Fruit fly (Drosophila melanogaster) whole organism, embryonic: ENCODE measurements around the gene Pif1B.

Experiments
- Asciz ChIP-seq: fragments of 200-800 bp; sonication (Bioruptor generic); optimal IDR thresholded peaks from 2 replicates; lab custom pipeline; 2017; ENCODE audit warnings: missing biosample characterization, mild to moderate bottlenecking, missing genetic modification characterization, missing genetic modification reagents
- CG10366 ChIP-seq: fragments of 200-800 bp; sonication (Bioruptor generic); IDR thresholded peaks from 2 replicates; pipeline ENCODE4 v1.3.6; 2022; ENCODE audit warnings: missing biosample characterization, missing genetic modification characterization
- CG10431 ChIP-seq: fragments of 200-800 bp; sonication (Bioruptor generic); optimal IDR thresholded peaks from 3 replicates; lab custom pipeline; 2018; ENCODE audit warnings: missing biosample characterization, mild to moderate bottlenecking, missing genetic modification characterization
- CG11085 ChIP-seq: fragments of 200-800 bp; sonication (Bioruptor generic); IDR thresholded peaks from 2 replicates; pipeline ENCODE4 v1.3.6; 2022; ENCODE audit warnings: missing biosample characterization, missing genetic modification characterization
- CG11695 ChIP-seq: fragments of 200-800 bp; sonication (Bioruptor generic); IDR thresholded peaks from 3 replicates; pipeline ENCODE4 v1.3.6; 2022; ENCODE audit warnings: missing biosample characterization, missing genetic modification characterization
- CG12942 ChIP-seq: fragments of 200-800 bp; sonication (Bioruptor generic); optimal IDR thresholded peaks from 3 replicates; lab custom pipeline; 2016; ENCODE audit warnings: missing biosample characterization, missing genetic modification characterization
- CG13624 ChIP-seq: fragments of 200-800 bp; sonication (Bioruptor generic); optimal IDR thresholded peaks from 2 replicates; lab custom pipeline; 2016; ENCODE audit warnings: missing biosample characterization, missing genetic modification characterization
- CG13775 ChIP-seq: fragments of 200-800 bp; sonication (Bioruptor generic); optimal IDR thresholded peaks from 3 replicates; lab custom pipeline; 2017; ENCODE audit warnings: missing biosample characterization, mild to moderate bottlenecking, missing genetic modification characterization
- CG14860 ChIP-seq: fragments of 200-800 bp; sonication (Bioruptor generic); IDR thresholded peaks from 3 replicates; pipeline ENCODE4 v1.3.6; 2022; ENCODE audit warnings: missing biosample characterization, missing genetic modification characterization; ENCODE audit not compliant: partially characterized antibody
- CG15073 ChIP-seq: fragments of 200-800 bp; sonication (Bioruptor generic); optimal IDR thresholded peaks from 2 replicates; lab custom pipeline; 2016; ENCODE audit warnings: missing biosample characterization, missing genetic modification characterization
- CG1647 ChIP-seq: fragments of 200-800 bp; sonication (Bioruptor generic); optimal IDR thresholded peaks from 3 replicates; lab custom pipeline; 2016; ENCODE audit warnings: missing biosample characterization, missing genetic modification characterization
- CG18599 ChIP-seq: fragments of 200-800 bp; sonication (Bioruptor generic); optimal IDR thresholded peaks from 3 replicates; lab custom pipeline; 2017; ENCODE audit warnings: missing biosample characterization, missing genetic modification characterization, mild to moderate bottlenecking, moderate library complexity, missing genetic modification reagents
- CG2199 ChIP-seq: fragments of 200-800 bp; sonication (Bioruptor generic); IDR thresholded peaks from 3 replicates; pipeline ENCODE4 v1.3.6; 2022; ENCODE audit warnings: missing biosample characterization, missing genetic modification characterization
- CG30020 ChIP-seq: fragments of 200-800 bp; optimal IDR thresholded peaks from 2 replicates; lab custom pipeline; 2019; ENCODE audit warnings: missing biosample characterization, mild to moderate bottlenecking, missing genetic modification characterization, moderate library complexity
- CG3281 ChIP-seq: fragments of 200-800 bp; sonication (Bioruptor generic); optimal IDR thresholded peaks from 3 replicates; lab custom pipeline; 2017; ENCODE audit warnings: missing biosample characterization, mild to moderate bottlenecking, missing genetic modification characterization
- CG3847 ChIP-seq: fragments of 200-800 bp; sonication (Bioruptor generic); IDR thresholded peaks from 2 replicates; pipeline ENCODE4 v1.3.6; 2022; ENCODE audit warnings: missing biosample characterization, missing genetic modification characterization
- CG6175 ChIP-seq: fragments of 200-800 bp; sonication (Bioruptor generic); IDR thresholded peaks from 3 replicates; pipeline ENCODE4 v1.3.6; 2022; ENCODE audit warnings: missing biosample characterization, missing genetic modification characterization
- CG9797 ChIP-seq: fragments of 200-800 bp; sonication (Bioruptor generic); optimal IDR thresholded peaks from 3 replicates; lab custom pipeline; 2018; ENCODE audit warnings: missing biosample characterization, mild to moderate bottlenecking, missing genetic modification characterization
- CG9817 ChIP-seq: fragments of 200-800 bp; sonication (Bioruptor generic); optimal IDR thresholded peaks from 2 replicates; lab custom pipeline; 2018; ENCODE audit warnings: missing biosample characterization, mild to moderate bottlenecking, missing genetic modification characterization, moderate library complexity
- Dp ChIP-seq: fragments of 200-800 bp; sonication (Bioruptor generic); optimal IDR thresholded peaks from 2 replicates; lab custom pipeline; 2018; ENCODE audit warnings: missing biosample characterization, mild to moderate bottlenecking, missing genetic modification characterization, moderate library complexity
- Elba2 ChIP-seq: fragments of 200-800 bp; sonication (Bioruptor generic); optimal IDR thresholded peaks from 3 replicates; lab custom pipeline; 2016; ENCODE audit warnings: missing biosample characterization, missing genetic modification characterization
- H15 ChIP-seq: fragments of 200-800 bp; sonication (Bioruptor generic); IDR thresholded peaks from 3 replicates; pipeline ENCODE4 v1.3.6; 2022; ENCODE audit warnings: missing biosample characterization, missing genetic modification characterization
- H2.0 ChIP-seq: fragments of 200-800 bp; sonication (Bioruptor generic); IDR thresholded peaks from 2 replicates; pipeline ENCODE4 v1.3.6; 2022; ENCODE audit warnings: missing biosample characterization, missing genetic modification characterization
- HLH4C ChIP-seq: fragments of 200-800 bp; sonication (Bioruptor generic); IDR thresholded peaks from 3 replicates; pipeline ENCODE4 v1.3.6; 2022; ENCODE audit warnings: missing biosample characterization, missing genetic modification characterization; ENCODE audit not compliant: partially characterized antibody
- HmgD ChIP-seq: fragments of 200-800 bp; sonication (Bioruptor generic); optimal IDR thresholded peaks from 3 replicates; lab custom pipeline; 2016; ENCODE audit warnings: missing biosample characterization, missing genetic modification characterization
- Hr3 ChIP-seq: fragments of 200-800 bp; sonication (Bioruptor generic); optimal IDR thresholded peaks from 3 replicates; lab custom pipeline; 2016; ENCODE audit warnings: missing biosample characterization, missing genetic modification characterization
- Mad ChIP-seq: fragments of 200-800 bp; sonication (Bioruptor generic); optimal IDR thresholded peaks from 2 replicates; lab custom pipeline; 2016; ENCODE audit warnings: missing biosample characterization, missing genetic modification characterization
- Rfx ChIP-seq: fragments of 200-800 bp; sonication (Bioruptor generic); IDR thresholded peaks from 2 replicates; pipeline ENCODE4 v1.3.6; 2022; ENCODE audit warnings: missing biosample characterization, missing genetic modification characterization
- bowl ChIP-seq: fragments of 200-800 bp; sonication (Bioruptor generic); IDR thresholded peaks from 2 replicates; pipeline ENCODE4 v1.3.6; 2022; ENCODE audit warnings: missing biosample characterization, missing genetic modification characterization
- cg ChIP-seq: fragments of 200-800 bp; sonication (Bioruptor generic); optimal IDR thresholded peaks from 3 replicates; lab custom pipeline; 2019; ENCODE audit warnings: missing biosample characterization, mild to moderate bottlenecking, missing genetic modification characterization, moderate library complexity
- ci ChIP-seq: fragments of 200-800 bp; sonication (Bioruptor generic); IDR thresholded peaks from 3 replicates; pipeline ENCODE4 v1.3.6; 2022; ENCODE audit warnings: missing biosample characterization, missing genetic modification characterization
- corto ChIP-seq: fragments of 200-800 bp; sonication (Bioruptor generic); optimal IDR thresholded peaks from 2 replicates; lab custom pipeline; 2016; ENCODE audit warnings: missing biosample characterization, mild to moderate bottlenecking, missing genetic modification characterization, moderate library complexity
- fd3F ChIP-seq: fragments of 200-800 bp; sonication (Bioruptor generic); optimal IDR thresholded peaks from 2 replicates; lab custom pipeline; 2018; ENCODE audit warnings: missing biosample characterization, mild to moderate bottlenecking, missing genetic modification characterization, moderate library complexity
- grau ChIP-seq: fragments of 200-800 bp; optimal IDR thresholded peaks from 3 replicates; lab custom pipeline; 2019; ENCODE audit warnings: missing biosample characterization, mild to moderate bottlenecking, missing genetic modification characterization, moderate library complexity
- hth ChIP-seq: fragments of >200 bp; optimal IDR thresholded peaks from 2 replicates; lab custom pipeline; 2017; ENCODE audit warnings: inconsistent platforms
- kah ChIP-seq: fragments of 200-800 bp; sonication (Bioruptor generic); optimal IDR thresholded peaks from 2 replicates; lab custom pipeline; 2018; ENCODE audit warnings: missing biosample characterization, mild to moderate bottlenecking, missing genetic modification characterization
- knrl ChIP-seq: fragments of 200-800 bp; sonication (Bioruptor generic); IDR thresholded peaks from 3 replicates; pipeline ENCODE4 v1.3.6; 2022; ENCODE audit warnings: missing biosample characterization, missing genetic modification characterization; ENCODE audit not compliant: partially characterized antibody
- lilli ChIP-seq: fragments of 200-800 bp; sonication (Bioruptor generic); optimal IDR thresholded peaks from 3 replicates; lab custom pipeline; 2016; ENCODE audit warnings: missing biosample characterization, missing genetic modification characterization
- luna ChIP-seq: fragments of 200-800 bp; sonication (Bioruptor generic); optimal IDR thresholded peaks from 2 replicates; lab custom pipeline; 2016; ENCODE audit warnings: missing biosample characterization, missing genetic modification characterization
- oc ChIP-seq: fragments of 200-800 bp; sonication (Bioruptor generic); optimal IDR thresholded peaks from 2 replicates; lab custom pipeline; 2018; ENCODE audit warnings: missing biosample characterization, mild to moderate bottlenecking, missing genetic modification characterization, moderate library complexity
- phol ChIP-seq: fragments of 200-800 bp; sonication (Bioruptor generic); optimal IDR thresholded peaks from 3 replicates; lab custom pipeline; 2018; ENCODE audit warnings: missing biosample characterization, mild to moderate bottlenecking, missing genetic modification characterization, moderate library complexity
- pita ChIP-seq: fragments of 200-800 bp; sonication (Bioruptor generic); optimal IDR thresholded peaks from 2 replicates; lab custom pipeline; 2017; ENCODE audit warnings: missing biosample characterization, mild to moderate bottlenecking, missing genetic modification characterization
- prd ChIP-seq, 3 experiments: fragments of >200 bp in 2 of 3; fragments of 200-800 bp in 1 of 3; sonication (Bioruptor generic) in 1 of 3; optimal IDR thresholded peaks in 2 of 3; IDR thresholded peaks in 1 of 3; 2 replicates in 2 of 3; 3 replicates in 1 of 3; pipeline versions ENCODE4 v1.3.6 to Lab custom; 2017 to 2022; ENCODE audit warnings: missing biosample characterization in 1 of 3, missing genetic modification characterization in 1 of 3
- run ChIP-seq: fragments of 200-800 bp; sonication (Bioruptor generic); optimal IDR thresholded peaks from 3 replicates; lab custom pipeline; 2018; ENCODE audit warnings: missing biosample characterization, mild to moderate bottlenecking, missing genetic modification characterization
- sr ChIP-seq: fragments of 200-800 bp; sonication (Bioruptor generic); IDR thresholded peaks from 3 replicates; pipeline ENCODE4 v1.3.6; 2022; ENCODE audit warnings: missing biosample characterization, missing genetic modification characterization
- ssp ChIP-seq: fragments of 200-800 bp; sonication (Bioruptor generic); IDR thresholded peaks from 2 replicates; pipeline ENCODE4 v1.3.6; 2022; ENCODE audit warnings: missing biosample characterization, missing genetic modification characterization
- toy ChIP-seq: fragments of 200-800 bp; sonication (Bioruptor generic); IDR thresholded peaks from 2 replicates; pipeline ENCODE4 v1.3.6; 2022; ENCODE audit warnings: missing biosample characterization, missing genetic modification characterization
- tx ChIP-seq: fragments of 200-800 bp; sonication (Bioruptor generic); optimal IDR thresholded peaks from 2 replicates; lab custom pipeline; 2016; ENCODE audit warnings: missing biosample characterization, missing genetic modification characterization
- unpg ChIP-seq: fragments of 200-800 bp; sonication (Bioruptor generic); optimal IDR thresholded peaks from 3 replicates; lab custom pipeline; 2018; ENCODE audit warnings: missing biosample characterization, mild to moderate bottlenecking, missing genetic modification characterization, moderate library complexity

The Pif1B gene

DNA sequence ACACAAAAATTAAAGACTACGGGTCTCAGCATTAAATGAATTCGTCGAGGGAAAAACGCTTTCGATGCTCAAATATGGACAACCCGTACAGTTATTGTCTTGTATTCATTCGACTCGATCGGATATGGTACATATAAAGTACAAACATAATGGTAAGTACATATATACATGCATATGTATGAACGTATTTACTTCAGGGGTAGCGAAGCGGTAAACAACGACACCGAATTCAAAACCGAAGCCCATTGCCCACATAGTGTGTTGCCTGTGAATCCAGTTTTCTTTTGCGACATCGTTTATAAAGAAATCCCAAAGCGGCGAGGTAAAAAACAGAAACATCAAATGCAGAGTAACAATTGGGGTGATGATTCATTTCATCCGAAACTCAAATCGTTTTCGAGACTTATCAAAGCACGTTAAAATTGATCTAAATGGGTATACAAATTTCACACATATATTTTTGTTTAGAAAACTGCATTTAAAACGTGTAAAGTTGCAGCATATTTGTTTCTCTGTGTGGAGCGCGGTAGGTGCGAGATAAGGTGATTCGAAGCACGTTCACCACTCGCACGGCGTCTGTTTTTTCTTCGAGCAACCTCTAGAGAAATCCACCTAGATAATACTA lies 11.5 kb upstream of the Pif1B start (continued):
- TF ChIP-seq corto (GFP tag; lab: Kevin White, UChicago) = no peak
- TF ChIP-seq run (tag; lab: Kevin White, UChicago) = no peak
- no peak for TF ChIP-seq sr (GFP tag; lab: Robert Waterston, UW)
- no peak for TF ChIP-seq Mad (GFP tag; lab: Kevin White, UChicago)
- TF ChIP-seq CG3847 (GFP tag; lab: Robert Waterston, UW) = no peak
- TF ChIP-seq HLH4C = no peak
- peak; percentile 37 for TF ChIP-seq grau (tag; lab: Kevin White, UChicago)
- peak; percentile 20 for TF ChIP-seq kah
- TF ChIP-seq cg = peak; percentile 43
- TF ChIP-seq knrl (GFP tag; lab: Robert Waterston, UW) = no peak
- peak; percentile 85 for TF ChIP-seq CG2199 (GFP tag; lab: Robert Waterston, UW)
- no peak for TF ChIP-seq CG13775
- TF ChIP-seq CG3281 (GFP tag; lab: Kevin White, UChicago) = no peak
- no peak for TF ChIP-seq CG30020
- TF ChIP-seq CG9797 = no peak
- peak; percentile 35; the same call in 1 of the 2 replicates for TF ChIP-seq CG11085 (GFP tag; lab: Robert Waterston, UW)

DNA sequence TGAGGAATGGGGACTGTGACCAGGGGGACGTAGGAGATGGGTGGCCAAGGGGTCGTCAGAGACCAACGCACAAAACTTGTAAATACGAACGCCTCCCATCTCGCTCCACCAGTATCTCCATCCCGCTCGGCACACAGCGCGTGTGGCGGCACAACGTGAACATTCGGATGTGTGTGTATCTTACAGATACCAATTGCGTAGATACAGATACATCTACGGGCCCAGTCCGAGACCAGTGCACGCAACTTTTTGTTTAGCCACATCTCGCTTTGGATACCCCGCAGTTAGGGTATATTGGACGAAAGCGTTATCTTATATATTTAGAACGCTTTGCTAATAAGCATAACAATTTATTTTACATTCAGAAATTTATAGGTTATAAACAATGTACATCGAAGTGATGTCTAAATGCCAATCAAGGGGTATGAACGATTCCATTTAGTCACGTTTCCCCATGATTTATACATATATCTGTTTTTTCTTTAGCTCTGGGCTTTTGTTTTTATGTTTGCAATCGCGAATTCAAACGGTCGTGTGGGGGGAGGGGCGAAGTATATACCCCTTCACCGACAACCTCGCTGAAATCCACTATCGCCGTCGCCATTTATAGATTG lies 10.5 kb upstream of the Pif1B start:
- TF ChIP-seq CG15073 (GFP tag; lab: Kevin White, UChicago) = peak; percentile 86
- TF ChIP-seq Rfx = peak; percentile 99
- peak; percentile 81 for TF ChIP-seq Elba2
- TF ChIP-seq oc = peak; percentile 99
- TF ChIP-seq prd (optimal IDR thresholded peaks at IDR 0.05; lab: Kevin White, UChicago) = no peak
- peak; percentile 99 for TF ChIP-seq prd (GFP tag; IDR thresholded peaks at IDR 0.05; lab: Robert Waterston, UW)
- TF ChIP-seq lilli (GFP tag; lab: Kevin White, UChicago) = peak; percentile 100
- peak; percentile 92 for TF ChIP-seq ssp (GFP tag; lab: Robert Waterston, UW)
- TF ChIP-seq Asciz (GFP tag; lab: Kevin White, UChicago) = peak; percentile 97
- TF ChIP-seq tx = peak; percentile 98
- peak; percentile 99 for TF ChIP-seq CG1647 (GFP tag; lab: Kevin White, UChicago)
- TF ChIP-seq CG13624 (GFP tag; lab: Kevin White, UChicago) = peak; percentile 99
- peak; percentile 98 for TF ChIP-seq CG12942
- peak; percentile 99 for TF ChIP-seq CG10366 (GFP tag; lab: Robert Waterston, UW)
- peak; percentile 99 for TF ChIP-seq CG18599
- TF ChIP-seq fd3F (GFP tag; lab: Kevin White, UChicago) = peak; percentile 99
- TF ChIP-seq luna (GFP tag; lab: Kevin White, UChicago) = peak; percentile 98
- TF ChIP-seq HmgD (GFP tag; lab: Kevin White, UChicago) = peak; percentile 98
- peak; percentile 99 for TF ChIP-seq CG9817 (tag; lab: Kevin White, UChicago)
- peak; percentile 99 for TF ChIP-seq ci (GFP tag; lab: Robert Waterston, UW)
- no peak for TF ChIP-seq hth (lab: Kevin White, UChicago)
- peak; percentile 97 for TF ChIP-seq CG6175 (GFP tag; lab: Robert Waterston, UW)
- peak; percentile 99 for TF ChIP-seq CG11695 (GFP tag; lab: Robert Waterston, UW)
- peak; percentile 99 for TF ChIP-seq CG3847 (GFP tag; lab: Robert Waterston, UW)
- no peak for TF ChIP-seq pita (GFP tag; lab: Kevin White, UChicago)
- peak; percentile 99 for TF ChIP-seq Hr3
- TF ChIP-seq H2.0 = peak; percentile 99
- TF ChIP-seq phol (tag; lab: Kevin White, UChicago) = peak; percentile 98
- TF ChIP-seq H15 (GFP tag; lab: Robert Waterston, UW) = peak; percentile 98
- peak; percentile 99 for TF ChIP-seq CG3281 (GFP tag; lab: Kevin White, UChicago)
- TF ChIP-seq unpg (GFP tag; lab: Kevin White, UChicago) = peak; percentile 99
- TF ChIP-seq Dp (GFP tag; lab: Kevin White, UChicago) = peak; percentile 37
- TF ChIP-seq bowl = peak; percentile 97
- TF ChIP-seq CG10431 (GFP tag; lab: Kevin White, UChicago) = peak; percentile 86
- TF ChIP-seq CG14860 (GFP tag; lab: Robert Waterston, UW) = no peak
- TF ChIP-seq toy (GFP tag; lab: Robert Waterston, UW) = peak; percentile 97
